Fruit fly (Drosophila melanogaster): Measurements from ENCODE around the gene toc.

toc gene

dm6 chr2L:3114132-3114531 is 30.5 kb downstream of the toc start (continued):
- TF ChIP-seq Xrp1 (GFP tag; IDR thresholded peaks at IDR 0.05) (no peak), CG12942 (GFP tag; optimal IDR thresholded peaks at IDR 0.05) (no peak), CG6254 (GFP tag; optimal IDR thresholded peaks at IDR 0.05) (no peak), CG14014 (GFP tag; IDR thresholded peaks at IDR 0.05) (0 out of 2 replicates have a peak, but pooled peaks have one; percentile 25), Med (GFP tag) (peak; percentile 83), ranshi (GFP tag; IDR thresholded peaks at IDR 0.05) (no peak), CG12769 (tag; optimal IDR thresholded peaks at IDR 0.05) (peak; percentile 51), Hr78 (GFP tag; optimal IDR thresholded peaks at IDR 0.05) (no peak), CG18262 (tag; optimal IDR thresholded peaks at IDR 0.05) (no peak), Awh (GFP tag; IDR thresholded peaks at IDR 0.05) (no peak), lab (GFP tag; optimal IDR thresholded peaks at IDR 0.05) (peak; percentile 70), Sin3A (optimal IDR thresholded peaks at IDR 0.05) (no peak), exex (tag; optimal IDR thresholded peaks at IDR 0.05) (no peak), Dip2 (GFP tag; IDR thresholded peaks at IDR 0.05) (no peak), cad (GFP tag; optimal IDR thresholded peaks at IDR 0.05) (no peak), CG6689 (GFP tag; IDR thresholded peaks at IDR 0.05) (no peak), Mad (GFP tag; optimal IDR thresholded peaks at IDR 0.05) (peak; percentile 11), CG11560 (tag; IDR thresholded peaks at IDR 0.05) (no peak), pfk (GFP tag; optimal IDR thresholded peaks at IDR 0.05) (no peak), sima (GFP tag; optimal IDR thresholded peaks at IDR 0.05) (no peak), pho (GFP tag; optimal IDR thresholded peaks at IDR 0.05) (no peak), oc (tag; optimal IDR thresholded peaks at IDR 0.05) (no peak), wek (GFP tag; optimal IDR thresholded peaks at IDR 0.05) (peak; percentile 7), CG17359 (tag; optimal IDR thresholded peaks at IDR 0.05) (peak; percentile 0), CG8089 (GFP tag; optimal IDR thresholded peaks at IDR 0.05) (no peak), Oaz (GFP tag; IDR thresholded peaks at IDR 0.05) (no peak), CG6654 (GFP tag; optimal IDR thresholded peaks at IDR 0.05) (no peak), CG13775 (GFP tag; optimal IDR thresholded peaks at IDR 0.05) (no peak), CG7556 (GFP tag; optimal IDR thresholded peaks at IDR 0.05) (no peak), CG31441 (GFP tag; IDR thresholded peaks at IDR 0.05) (no peak), CoRest (tag; optimal IDR thresholded peaks at IDR 0.05) (no peak), zfh2 (GFP tag; optimal IDR thresholded peaks at IDR 0.05) (no peak), wdn (GFP tag; IDR thresholded peaks at IDR 0.05) (no peak), sens (GFP tag) (no peak), stwl (tag; optimal IDR thresholded peaks at IDR 0.05) (no peak), Xbp1 (GFP tag; optimal IDR thresholded peaks at IDR 0.05) (no peak), shn (GFP tag; optimal IDR thresholded peaks at IDR 0.05) (no peak), Aef1 (GFP tag; IDR thresholded peaks at IDR 0.05) (no peak), CG3407 (GFP tag; optimal IDR thresholded peaks at IDR 0.05) (no peak), ems (GFP tag; optimal IDR thresholded peaks at IDR 0.05) (no peak), bsh (GFP tag; optimal IDR thresholded peaks at IDR 0.05) (no peak), sd (tag; optimal IDR thresholded peaks at IDR 0.05) (no peak), Nf-YA (GFP tag; IDR thresholded peaks at IDR 0.05) (no peak), chinmo (GFP tag; IDR thresholded peaks at IDR 0.05; ENCODE audit: partially characterized antibody) (no peak), ken (GFP tag; IDR thresholded peaks at IDR 0.05) (no peak), trh (GFP tag; optimal IDR thresholded peaks at IDR 0.05) (no peak), ttk (GFP tag; IDR thresholded peaks at IDR 0.05) (no peak), vfl (GFP tag; optimal IDR thresholded peaks at IDR 0.05) (no peak), sob (GFP tag; IDR thresholded peaks at IDR 0.05) (peak; percentile 8; the same call in 1 of the 2 replicates), BEAF-32 (GFP tag; optimal IDR thresholded peaks at IDR 0.05) (no peak), slp2 (GFP tag; optimal IDR thresholded peaks at IDR 0.05) (no peak), CG6175 (GFP tag; IDR thresholded peaks at IDR 0.05) (no peak), lbe (GFP tag; optimal IDR thresholded peaks at IDR 0.05) (no peak)
